Fruit fly (Drosophila melanogaster) whole organism, prepupa: ENCODE measurements around the gene CG10841.

ENCODE experiments used
- Blimp-1 ChIP-seq: fragments of 200-800 bp; sonication (Bioruptor generic); optimal IDR thresholded peaks from 3 replicates; lab custom pipeline; 2017; ENCODE audit warnings: missing biosample characterization, missing genetic modification characterization, mild to moderate bottlenecking, moderate library complexity, missing genetic modification reagents
- CG1621 ChIP-seq: fragments of 200-800 bp; sonication (Bioruptor generic); optimal IDR thresholded peaks from 3 replicates; lab custom pipeline; 2018; ENCODE audit warnings: missing biosample characterization, mild to moderate bottlenecking, missing genetic modification characterization
- CG16779 ChIP-seq: fragments of 200-800 bp; sonication (Bioruptor generic); optimal IDR thresholded peaks from 3 replicates; lab custom pipeline; 2017; ENCODE audit warnings: missing biosample characterization, mild to moderate bottlenecking, missing genetic modification characterization
- CG3032 ChIP-seq: fragments of 200-800 bp; optimal IDR thresholded peaks from 2 replicates; lab custom pipeline; 2019; ENCODE audit warnings: missing biosample characterization, mild to moderate bottlenecking, missing genetic modification characterization, moderate library complexity
- CG31627 ChIP-seq: fragments of 200-800 bp; sonication (Bioruptor generic); optimal IDR thresholded peaks from 3 replicates; lab custom pipeline; 2016; ENCODE audit warnings: missing biosample characterization, missing genetic modification characterization
- CG34406 ChIP-seq: fragments of 200-800 bp; sonication (Bioruptor generic); optimal IDR thresholded peaks from 3 replicates; lab custom pipeline; 2016; ENCODE audit warnings: missing biosample characterization, missing genetic modification characterization
- CG3919 ChIP-seq: fragments of 200-800 bp; sonication (Bioruptor generic); optimal IDR thresholded peaks from 3 replicates; lab custom pipeline; 2016; ENCODE audit warnings: missing biosample characterization, missing genetic modification characterization
- CG4318 ChIP-seq: fragments of 200-800 bp; sonication (Bioruptor generic); optimal IDR thresholded peaks from 3 replicates; lab custom pipeline; 2017; ENCODE audit warnings: missing biosample characterization, mild to moderate bottlenecking, missing genetic modification characterization
- CG6276 ChIP-seq: fragments of 200-800 bp; sonication (Bioruptor generic); optimal IDR thresholded peaks from 2 replicates; lab custom pipeline; 2017; ENCODE audit warnings: missing biosample characterization, mild to moderate bottlenecking, missing genetic modification characterization
- CG7368 ChIP-seq: fragments of 200-800 bp; sonication (Bioruptor generic); optimal IDR thresholded peaks from 3 replicates; lab custom pipeline; 2016; ENCODE audit warnings: missing biosample characterization, missing genetic modification characterization
- CG8119 ChIP-seq: fragments of 200-800 bp; sonication (Bioruptor generic); IDR thresholded peaks from 3 replicates; pipeline ENCODE4 v1.3.6; 2022; ENCODE audit warnings: missing biosample characterization, missing genetic modification characterization
- CG8632 ChIP-seq: fragments of 200-800 bp; sonication (Bioruptor generic); optimal IDR thresholded peaks from 3 replicates; lab custom pipeline; 2016; ENCODE audit warnings: missing biosample characterization, missing genetic modification characterization
- CG9139 ChIP-seq: fragments of 200-800 bp; sonication (Bioruptor generic); optimal IDR thresholded peaks from 3 replicates; lab custom pipeline; 2017; ENCODE audit warnings: missing biosample characterization, mild to moderate bottlenecking, missing genetic modification characterization
- Eip78C ChIP-seq: fragments of 200-800 bp; sonication (Bioruptor generic); peaks from one replicate; lab custom pipeline; 2016; ENCODE audit warnings: missing biosample characterization, missing genetic modification characterization
- Eip93F ChIP-seq: fragments of 200-800 bp; sonication (Bioruptor generic); optimal IDR thresholded peaks from 2 replicates; lab custom pipeline; 2016; ENCODE audit warnings: missing biosample characterization, mild to moderate bottlenecking, missing genetic modification characterization
- Ets21C ChIP-seq: fragments of 200-800 bp; sonication (Bioruptor generic); optimal IDR thresholded peaks from 3 replicates; lab custom pipeline; 2016; ENCODE audit warnings: missing biosample characterization, missing genetic modification characterization
- Ets96B ChIP-seq: fragments of 200-800 bp; optimal IDR thresholded peaks from 2 replicates; lab custom pipeline; 2019; ENCODE audit warnings: missing biosample characterization, mild to moderate bottlenecking, missing genetic modification characterization, moderate library complexity
- Gug ChIP-seq: fragments of 200-800 bp; sonication (Bioruptor generic); IDR thresholded peaks from 2 replicates; pipeline ENCODE4 v1.3.6; 2022; ENCODE audit warnings: missing biosample characterization, missing genetic modification characterization
- Hr38 ChIP-seq: sonication (Bioruptor generic); optimal IDR thresholded peaks from 2 replicates; lab custom pipeline; 2016; ENCODE audit warnings: missing biosample characterization, missing genetic modification characterization
- Hr4 ChIP-seq: fragments of 200-800 bp; sonication (Bioruptor generic); optimal IDR thresholded peaks from 3 replicates; lab custom pipeline; 2016; ENCODE audit warnings: missing biosample characterization, missing genetic modification characterization
- Lpt ChIP-seq: fragments of 200-800 bp; sonication (Bioruptor generic); optimal IDR thresholded peaks from 3 replicates; lab custom pipeline; 2016; ENCODE audit warnings: missing biosample characterization, missing genetic modification characterization
- OdsH ChIP-seq: fragments of 200-800 bp; sonication (Bioruptor generic); optimal IDR thresholded peaks from 3 replicates; lab custom pipeline; 2016; ENCODE audit warnings: missing biosample characterization, missing genetic modification characterization
- Smox ChIP-seq: fragments of 200-800 bp; sonication (Bioruptor generic); optimal IDR thresholded peaks from 3 replicates; lab custom pipeline; 2016; ENCODE audit warnings: missing biosample characterization, missing genetic modification characterization
- Sox14 ChIP-seq: fragments of 200-800 bp; sonication (Bioruptor generic); optimal IDR thresholded peaks from 3 replicates; lab custom pipeline; 2016; ENCODE audit warnings: missing biosample characterization, missing genetic modification characterization
- Sox15 ChIP-seq: fragments of 200-800 bp; sonication (Bioruptor generic); optimal IDR thresholded peaks from 3 replicates; lab custom pipeline; 2016; ENCODE audit warnings: missing biosample characterization, missing genetic modification characterization
- achi ChIP-seq: fragments of 200-800 bp; sonication (Bioruptor generic); optimal IDR thresholded peaks from 3 replicates; lab custom pipeline; 2016; ENCODE audit warnings: missing biosample characterization, missing genetic modification characterization
- acj6 ChIP-seq: fragments of 200-800 bp; sonication (Bioruptor generic); optimal IDR thresholded peaks from 3 replicates; lab custom pipeline; 2016; ENCODE audit warnings: missing biosample characterization, missing genetic modification characterization
- cyc ChIP-seq: fragments of 200-800 bp; sonication (Bioruptor generic); optimal IDR thresholded peaks from 3 replicates; lab custom pipeline; 2016; ENCODE audit warnings: missing biosample characterization, missing genetic modification characterization
- dac ChIP-seq: fragments of 200-800 bp; sonication (Bioruptor generic); optimal IDR thresholded peaks from 2 replicates; lab custom pipeline; 2017; ENCODE audit warnings: missing biosample characterization, mild to moderate bottlenecking, missing genetic modification characterization
- fd59A ChIP-seq: fragments of 200-800 bp; sonication (Bioruptor generic); optimal IDR thresholded peaks from 2 replicates; lab custom pipeline; 2017; ENCODE audit warnings: missing biosample characterization, mild to moderate bottlenecking, missing genetic modification characterization, missing genetic modification reagents
- fd85E ChIP-seq: fragments of 200-800 bp; sonication (Bioruptor generic); optimal IDR thresholded peaks from 3 replicates; lab custom pipeline; 2016; ENCODE audit warnings: missing biosample characterization, missing genetic modification characterization
- lz ChIP-seq: fragments of 200-800 bp; sonication (Bioruptor generic); optimal IDR thresholded peaks from 3 replicates; lab custom pipeline; 2016; ENCODE audit warnings: missing biosample characterization, missing genetic modification characterization
- net ChIP-seq: fragments of 200-800 bp; sonication (Bioruptor generic); optimal IDR thresholded peaks from 3 replicates; lab custom pipeline; 2016; ENCODE audit warnings: missing biosample characterization, missing genetic modification characterization
- pdm3 ChIP-seq: fragments of 200-800 bp; sonication (Bioruptor generic); optimal IDR thresholded peaks from 3 replicates; lab custom pipeline; 2016; ENCODE audit warnings: missing biosample characterization, missing genetic modification characterization
- salr ChIP-seq, 2 experiments: fragments of 200-800 bp; sonication (Bioruptor generic); optimal IDR thresholded peaks; 3 replicates each; lab custom pipeline; 2016 to 2018; ENCODE audit warnings: missing biosample characterization in 2 of 2, missing genetic modification characterization in 2 of 2, mild to moderate bottlenecking in 1 of 2
- spab ChIP-seq: fragments of 200-800 bp; sonication (Bioruptor generic); optimal IDR thresholded peaks from 2 replicates; lab custom pipeline; 2017; ENCODE audit warnings: missing biosample characterization, mild to moderate bottlenecking, missing genetic modification characterization, missing genetic modification reagents
- ss ChIP-seq, 2 experiments: fragments of 200-800 bp; sonication (Bioruptor generic); optimal IDR thresholded peaks; 2 replicates in 1 of 2; 3 replicates in 1 of 2; lab custom pipeline; 2017 to 2018; ENCODE audit warnings: mild to moderate bottlenecking in 2 of 2, missing biosample characterization in 2 of 2, missing genetic modification characterization in 2 of 2, moderate library complexity in 1 of 2
- svp ChIP-seq: fragments of 200-800 bp; sonication (Bioruptor generic); peaks from one replicate; lab custom pipeline; 2016; ENCODE audit warnings: missing biosample characterization, missing genetic modification characterization
- topi ChIP-seq: fragments of 200-800 bp; sonication (Bioruptor generic); optimal IDR thresholded peaks from 3 replicates; lab custom pipeline; 2016; ENCODE audit warnings: missing biosample characterization, missing genetic modification characterization

Gene CG10841

dm6 chr3R:13646729-13647633 is 15.2 kb downstream of the CG10841 start, which contains the start of gene rin (continued):
- TF ChIP-seq CG16779 (tag; lab: Kevin White, UChicago) (peak; percentile 71), CG8119 (GFP tag; lab: Robert Waterston, UW) (peak; percentile 46; the same call in 1 of the 3 replicates), Hr4 (no peak), Hr38 (GFP tag; lab: Kevin White, UChicago) (no peak), achi (GFP tag; lab: Kevin White, UChicago) (no peak), CG1621 (tag; lab: Kevin White, UChicago) (peak; percentile 42), Smox (GFP tag; lab: Kevin White, UChicago) (no peak), Ets96B (tag; lab: Kevin White, UChicago) (peak; percentile 45), dac (GFP tag; lab: Kevin White, UChicago) (peak; percentile 21), CG8632 (GFP tag; lab: Kevin White, UChicago) (peak; percentile 14), Blimp-1 (GFP tag; lab: Kevin White, UChicago) (no peak), Sox14 (GFP tag; lab: Kevin White, UChicago) (no peak), CG34406 (GFP tag; lab: Kevin White, UChicago) (no peak), spab (GFP tag; lab: Kevin White, UChicago) (peak; percentile 57), Lpt (GFP tag; lab: Kevin White, UChicago) (no peak), CG3919 (peak; percentile 39), fd85E (no peak), Sox15 (GFP tag; lab: Kevin White, UChicago) (no peak), lz (GFP tag; lab: Kevin White, UChicago) (peak; percentile 12), CG31627 (GFP tag; lab: Kevin White, UChicago) (peak; percentile 25), svp (GFP tag; lab: Kevin White, UChicago) (no peak), acj6 (GFP tag; lab: Kevin White, UChicago) (no peak), fd59A (GFP tag; lab: Kevin White, UChicago) (no peak), CG3032 (peak; percentile 28), CG4318 (GFP tag; lab: Kevin White, UChicago) (no peak), Eip93F (GFP tag; lab: Kevin White, UChicago) (no peak), Eip78C (GFP tag; lab: Kevin White, UChicago) (peak; percentile 41), Gug (GFP tag; lab: Robert Waterston, UW) (no peak), Ets21C (no peak), net (GFP tag; lab: Kevin White, UChicago) (no peak)

- TF ChIP-seq cyc (GFP tag; lab: Kevin White, UChicago) (no peak), topi (GFP tag; lab: Kevin White, UChicago) (no peak), pdm3 (GFP tag; lab: Kevin White, UChicago) (no peak), Sox14 (GFP tag; lab: Kevin White, UChicago) (peak; percentile 61), Eip78C (GFP tag; lab: Kevin White, UChicago) (peak; percentile 52), OdsH (GFP tag; lab: Kevin White, UChicago) (no peak), ss (GFP tag; optimal IDR thresholded peaks at IDR 0.05; lab: Kevin White, UChicago) (peak in 1 of 2 experiments; percentile 17)
Measured at dm6 chr3R:13647734-13648541, 16.2 kb downstream of the CG10841 start.

dm6 chr3R:13656294-13656693 is 24.6 kb downstream of the CG10841 start, which contains the start of gene Rbp4:
Gene Rbp4, minus strand, starts transcription at chr3R:13656394.
- TF ChIP-seq Gug (GFP tag; lab: Robert Waterston, UW), result no peak
- no peak for TF ChIP-seq CG6276 (GFP tag; lab: Kevin White, UChicago)
- TF ChIP-seq Hr38 (GFP tag; lab: Kevin White, UChicago), result no peak
- TF ChIP-seq CG7368 (GFP tag; lab: Kevin White, UChicago), result no peak
- TF ChIP-seq CG9139 (GFP tag; lab: Kevin White, UChicago), result no peak
- no peak for TF ChIP-seq CG31627 (GFP tag; lab: Kevin White, UChicago)
- TF ChIP-seq Sox14 (GFP tag; lab: Kevin White, UChicago), result no peak
- TF ChIP-seq salr (GFP tag; optimal IDR thresholded peaks at IDR 0.05; lab: Kevin White, UChicago), result no peak
- no peak for TF ChIP-seq fd59A (GFP tag; lab: Kevin White, UChicago)
